Worm (Caenorhabditis elegans): ENCODE results near the gene cdr-4.
A peak's percentile ranks its signal among the peaks of the same experiment; 100 is the strongest.

The cdr-4 gene

ce11 chrV:12365104-12365503 is 43.3 kb downstream of the cdr-4 start, which contains the start of gene fipr-2:
Gene fipr-2, plus strand, starts transcription at chrV:12365348.
- TF ChIP-seq nhr-76 (tag; optimal IDR thresholded peaks at IDR 0.05) (no peak), zag-1 (tag; optimal IDR thresholded peaks at IDR 0.05) (no peak), pha-4 (tag; optimal IDR thresholded peaks at IDR 0.05) (peak; percentile 81)

- TF ChIP-seq fkh-10 (GFP tag; optimal IDR thresholded peaks at IDR 0.05) = no peak
- no peak for TF ChIP-seq egl-27 (tag; optimal IDR thresholded peaks at IDR 0.05)
- TF ChIP-seq nhr-12 (tag; optimal IDR thresholded peaks at IDR 0.05) = no peak
- no peak for TF ChIP-seq ZK546.5 (tag; optimal IDR thresholded peaks at IDR 0.05)
- TF ChIP-seq pha-4 (tag; optimal IDR thresholded peaks at IDR 0.05) = no peak
- no peak for TF ChIP-seq ama-1 (optimal IDR thresholded peaks at IDR 0.05)
- TF ChIP-seq lin-15B (tag; optimal IDR thresholded peaks at IDR 0.05) = no peak
- TF ChIP-seq nhr-67 (tag; optimal IDR thresholded peaks at IDR 0.05) = no peak
- TF ChIP-seq ceh-16 (tag; optimal IDR thresholded peaks at IDR 0.05) = no peak
- TF ChIP-seq snpc-4 (tag; optimal IDR thresholded peaks at IDR 0.05) = no peak
- TF ChIP-seq ztf-11 (tag; optimal IDR thresholded peaks at IDR 0.05) = no peak
- TF ChIP-seq nhr-237 (tag; optimal IDR thresholded peaks at IDR 0.05) = no peak
- no peak for TF ChIP-seq jun-1 (tag; optimal IDR thresholded peaks at IDR 0.05)
- TF ChIP-seq tbx-2 (tag; optimal IDR thresholded peaks at IDR 0.05) = no peak
- TF ChIP-seq nhr-23 (tag; optimal IDR thresholded peaks at IDR 0.05) = no peak
- TF ChIP-seq fos-1 (tag; optimal IDR thresholded peaks at IDR 0.05) = no peak
Observed at ce11 chrV:12361644-12362043, 46.8 kb downstream of the cdr-4 start, which contains the start of gene fipr-1. Gene fipr-1, minus strand, starts transcription at chrV:12361744.

DNA sequence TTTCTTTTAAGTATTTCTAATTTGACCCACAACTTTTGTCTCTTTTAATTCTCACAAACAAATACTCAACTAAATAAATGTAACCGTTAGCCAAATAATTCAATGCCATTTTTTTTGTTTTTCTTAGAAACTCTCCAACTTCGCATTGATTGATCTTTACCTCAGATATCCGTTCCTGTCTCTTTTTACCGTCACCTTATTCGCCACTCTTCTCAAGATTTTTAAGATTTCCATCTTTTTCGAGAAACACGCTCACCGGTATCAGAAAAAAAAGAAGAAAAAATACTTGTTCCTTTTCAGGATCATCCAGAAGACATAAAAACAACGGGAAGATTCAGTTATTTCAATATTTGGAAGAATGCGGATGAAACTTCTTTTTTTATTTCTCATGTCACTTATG is 50.1 kb downstream of the cdr-4 start, which contains the start of gene F23H12.5:
TSS of gene F23H12.5 (plus strand) at position 301 of the 400 bp plus-strand sequence.
- no peak for TF ChIP-seq R02D3.7 (tag; optimal IDR thresholded peaks at IDR 0.05)
- no peak for TF ChIP-seq nhr-77 (tag; optimal IDR thresholded peaks at IDR 0.05)
- no peak for TF ChIP-seq nhr-23 (tag; optimal IDR thresholded peaks at IDR 0.05)
- no peak for TF ChIP-seq tbx-2 (tag; optimal IDR thresholded peaks at IDR 0.05)
- TF ChIP-seq pqm-1 (tag; optimal IDR thresholded peaks at IDR 0.05) = no peak

DNA sequence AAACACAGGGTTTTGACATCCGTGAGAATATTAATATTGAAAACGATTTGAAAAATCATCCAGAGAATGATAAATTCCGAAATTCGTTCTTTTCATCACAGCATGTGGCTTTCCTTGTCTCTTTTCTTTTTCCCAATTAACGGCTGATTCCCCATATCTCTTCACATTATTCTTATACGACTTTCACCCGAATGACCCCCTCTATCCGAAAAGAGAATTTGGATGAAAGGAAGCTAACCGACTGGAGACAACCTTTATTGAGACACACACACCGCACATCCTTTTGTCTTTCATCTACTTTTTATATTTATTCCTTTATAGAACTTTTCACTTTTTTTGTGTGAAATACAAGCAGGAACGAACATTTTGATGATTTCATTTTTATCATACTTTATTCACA is 50.8 kb downstream of the cdr-4 start:
- TF ChIP-seq lsy-12 (tag; optimal IDR thresholded peaks at IDR 0.05) (no peak), egl-27 (tag; optimal IDR thresholded peaks at IDR 0.05) (no peak), elt-3 (tag; optimal IDR thresholded peaks at IDR 0.05) (no peak), fkh-2 (tag; optimal IDR thresholded peaks at IDR 0.05) (no peak), ceh-82 (tag; optimal IDR thresholded peaks at IDR 0.05) (no peak), nhr-25 (tag; optimal IDR thresholded peaks at IDR 0.05) (no peak)

Measured in whole organism, L3 larva.